Fruit fly (Drosophila melanogaster) whole organism, embryonic: ENCODE data around the gene CG7276.

Experiments used
- Atf3 ChIP-seq: fragments of 200-800 bp; sonication (Bioruptor generic); optimal IDR thresholded peaks from 3 replicates; lab custom pipeline; 2016; ENCODE audit warnings: missing biosample characterization, missing genetic modification characterization
- Bgb ChIP-seq: fragments of 200-800 bp; sonication (Bioruptor generic); IDR thresholded peaks from 2 replicates; pipeline ENCODE4 v1.3.6; 2022; ENCODE audit warnings: missing biosample characterization, missing genetic modification characterization; ENCODE audit not compliant: partially characterized antibody
- CG10274 ChIP-seq: fragments of 200-800 bp; sonication (Bioruptor generic); optimal IDR thresholded peaks from 3 replicates; lab custom pipeline; 2017; ENCODE audit warnings: missing biosample characterization, mild to moderate bottlenecking, missing genetic modification characterization
- CG12071 ChIP-seq: fragments of 200-800 bp; sonication (Bioruptor generic); optimal IDR thresholded peaks from 3 replicates; lab custom pipeline; 2018; ENCODE audit warnings: missing biosample characterization, mild to moderate bottlenecking, missing genetic modification characterization
- CG12659 ChIP-seq: fragments of 200-800 bp; sonication (Bioruptor generic); optimal IDR thresholded peaks from 3 replicates; lab custom pipeline; 2017; ENCODE audit warnings: mild to moderate bottlenecking, missing biosample characterization, missing genetic modification reagents, missing genetic modification characterization
- CG14014 ChIP-seq: fragments of 200-800 bp; sonication (Bioruptor generic); IDR thresholded peaks from 2 replicates; pipeline ENCODE4 v1.3.6; 2022; ENCODE audit warnings: missing biosample characterization, missing genetic modification characterization
- CG14965 ChIP-seq: fragments of 200-800 bp; sonication (Bioruptor generic); optimal IDR thresholded peaks from 2 replicates; lab custom pipeline; 2016; ENCODE audit warnings: missing biosample characterization, missing genetic modification characterization, borderline replicate concordance
- CG15479 ChIP-seq: fragments of 200-800 bp; sonication (Bioruptor generic); optimal IDR thresholded peaks from 3 replicates; lab custom pipeline; 2019; ENCODE audit warnings: missing biosample characterization, mild to moderate bottlenecking, missing genetic modification characterization, moderate library complexity
- CG16779 ChIP-seq: fragments of 200-800 bp; sonication (Bioruptor generic); IDR thresholded peaks from 2 replicates; pipeline ENCODE4 v1.3.6; 2022; ENCODE audit warnings: missing biosample characterization, missing genetic modification characterization
- CG17385 ChIP-seq: fragments of 200-800 bp; sonication (Bioruptor generic); optimal IDR thresholded peaks from 3 replicates; lab custom pipeline; 2018; ENCODE audit warnings: missing biosample characterization, mild to moderate bottlenecking, missing genetic modification characterization
- CG1832 ChIP-seq: fragments of 200-800 bp; sonication (Bioruptor generic); optimal IDR thresholded peaks from 2 replicates; lab custom pipeline; 2017; ENCODE audit warnings: missing biosample characterization, mild to moderate bottlenecking, missing genetic modification characterization, inconsistent platforms
- CG2875 ChIP-seq: fragments of 200-800 bp; sonication (Bioruptor generic); optimal IDR thresholded peaks from 2 replicates; lab custom pipeline; 2017; ENCODE audit warnings: missing biosample characterization, mild to moderate bottlenecking, missing genetic modification characterization, missing genetic modification reagents
- CG30431 ChIP-seq: fragments of 200-800 bp; sonication (Bioruptor generic); optimal IDR thresholded peaks from 2 replicates; lab custom pipeline; 2017; ENCODE audit warnings: missing biosample characterization, missing genetic modification characterization
- CG34376 ChIP-seq: fragments of 200-800 bp; sonication (Bioruptor generic); optimal IDR thresholded peaks from 2 replicates; lab custom pipeline; 2018; ENCODE audit warnings: missing biosample characterization, mild to moderate bottlenecking, missing genetic modification characterization
- CG4707 ChIP-seq: fragments of 200-800 bp; sonication (Bioruptor generic); optimal IDR thresholded peaks from 2 replicates; lab custom pipeline; 2018; ENCODE audit warnings: missing biosample characterization, mild to moderate bottlenecking, missing genetic modification characterization, moderate library complexity
- CG6654 ChIP-seq: fragments of 200-800 bp; sonication (Bioruptor generic); optimal IDR thresholded peaks from 2 replicates; lab custom pipeline; 2017; ENCODE audit warnings: missing biosample characterization, mild to moderate bottlenecking, missing genetic modification characterization
- CG6791 ChIP-seq: fragments of 200-800 bp; sonication (Bioruptor generic); IDR thresholded peaks from 3 replicates; pipeline ENCODE4 v1.3.6; 2022; ENCODE audit warnings: missing biosample characterization, missing genetic modification characterization; ENCODE audit not compliant: partially characterized antibody
- CG8478 ChIP-seq: fragments of >200 bp; optimal IDR thresholded peaks from 2 replicates; lab custom pipeline; 2018
- D ChIP-seq, 2 experiments: fragments of 200-800 bp in 1 of 2; fragments of >200 bp in 1 of 2; sonication (Bioruptor generic) in 1 of 2; optimal IDR thresholded peaks; 2 replicates in 1 of 2; 3 replicates in 1 of 2; lab custom pipeline; 2017; ENCODE audit warnings: mild to moderate bottlenecking in 1 of 2, missing biosample characterization in 1 of 2, missing genetic modification characterization in 1 of 2, missing genetic modification reagents in 1 of 2
- D19B ChIP-seq: fragments of 200-800 bp; sonication (Bioruptor generic); optimal IDR thresholded peaks from 2 replicates; lab custom pipeline; 2017; ENCODE audit warnings: missing biosample characterization, mild to moderate bottlenecking, missing genetic modification characterization
- Eip74EF ChIP-seq, 2 experiments: fragments of 200-800 bp in 1 of 2; fragments of >200 bp in 1 of 2; sonication (Bioruptor generic) in 1 of 2; optimal IDR thresholded peaks; 2 replicates each; lab custom pipeline; 2017 to 2019; ENCODE audit warnings: missing biosample characterization in 2 of 2, missing genetic modification characterization in 2 of 2, mild to moderate bottlenecking in 1 of 2, moderate library complexity in 1 of 2
- Ets97D ChIP-seq: fragments of 200-800 bp; sonication (Bioruptor generic); optimal IDR thresholded peaks from 3 replicates; lab custom pipeline; 2016; ENCODE audit warnings: missing biosample characterization, missing genetic modification characterization
- Hey ChIP-seq: fragments of 200-800 bp; sonication (Bioruptor generic); optimal IDR thresholded peaks from 3 replicates; lab custom pipeline; 2018; ENCODE audit warnings: missing biosample characterization, mild to moderate bottlenecking, missing genetic modification characterization
- Hsf ChIP-seq: fragments of 200-800 bp; sonication (Bioruptor generic); optimal IDR thresholded peaks from 3 replicates; lab custom pipeline; 2016; ENCODE audit warnings: missing biosample characterization, missing genetic modification characterization
- MESR4 ChIP-seq: fragments of 200-800 bp; sonication (Bioruptor generic); optimal IDR thresholded peaks from 2 replicates; lab custom pipeline; 2018; ENCODE audit warnings: missing biosample characterization, mild to moderate bottlenecking, missing genetic modification characterization, moderate library complexity
- Med ChIP-seq: fragments of 200-800 bp; sonication (Bioruptor generic); peaks from one replicate; lab custom pipeline; 2016; ENCODE audit warnings: missing biosample characterization, missing genetic modification characterization, mild to moderate bottlenecking, inconsistent platforms, moderate library complexity
- Xrp1 ChIP-seq: fragments of 200-800 bp; sonication (Bioruptor generic); IDR thresholded peaks from 2 replicates; pipeline ENCODE4 v1.3.6; 2022; ENCODE audit warnings: missing biosample characterization, missing genetic modification characterization
- aop ChIP-seq: fragments of 200-800 bp; sonication (Bioruptor generic); IDR thresholded peaks from 2 replicates; pipeline ENCODE4 v1.3.6; 2022; ENCODE audit warnings: missing biosample characterization, missing genetic modification characterization
- da ChIP-seq: fragments of 200-800 bp; sonication (Bioruptor generic); optimal IDR thresholded peaks from 2 replicates; lab custom pipeline; 2016; ENCODE audit warnings: missing biosample characterization, missing genetic modification characterization
- exex ChIP-seq: fragments of 200-800 bp; sonication (Bioruptor generic); optimal IDR thresholded peaks from 4 replicates; lab custom pipeline; 2018; ENCODE audit warnings: missing biosample characterization, mild to moderate bottlenecking, missing genetic modification characterization, moderate library complexity
- gsb-n ChIP-seq: fragments of 200-800 bp; sonication (Bioruptor generic); optimal IDR thresholded peaks from 3 replicates; lab custom pipeline; 2018; ENCODE audit warnings: missing biosample characterization, mild to moderate bottlenecking, missing genetic modification characterization
- ham ChIP-seq: fragments of 200-800 bp; sonication (Bioruptor generic); IDR thresholded peaks from 2 replicates; pipeline ENCODE4 v1.3.6; 2022; ENCODE audit warnings: missing biosample characterization, missing genetic modification characterization
- jumu ChIP-seq: fragments of 200-800 bp; sonication (Bioruptor generic); optimal IDR thresholded peaks from 3 replicates; lab custom pipeline; 2016; ENCODE audit warnings: missing biosample characterization, missing genetic modification characterization
- knrl ChIP-seq: fragments of 200-800 bp; sonication (Bioruptor generic); IDR thresholded peaks from 3 replicates; pipeline ENCODE4 v1.3.6; 2022; ENCODE audit warnings: missing biosample characterization, missing genetic modification characterization; ENCODE audit not compliant: partially characterized antibody
- odd ChIP-seq: fragments of 200-800 bp; sonication (Bioruptor generic); optimal IDR thresholded peaks from 2 replicates; lab custom pipeline; 2017; ENCODE audit warnings: missing biosample characterization, mild to moderate bottlenecking, missing genetic modification characterization
- pfk ChIP-seq: fragments of 200-800 bp; sonication (Bioruptor generic); optimal IDR thresholded peaks from 2 replicates; lab custom pipeline; 2018; ENCODE audit warnings: missing biosample characterization, mild to moderate bottlenecking, missing genetic modification characterization, moderate library complexity
- sens ChIP-seq: fragments of 200-800 bp; sonication (Bioruptor generic); peaks from one replicate; lab custom pipeline; 2016; ENCODE audit warnings: missing biosample characterization, missing genetic modification characterization
- toy ChIP-seq: fragments of 200-800 bp; sonication (Bioruptor generic); IDR thresholded peaks from 2 replicates; pipeline ENCODE4 v1.3.6; 2022; ENCODE audit warnings: missing biosample characterization, missing genetic modification characterization
- twi ChIP-seq: fragments of 200-800 bp; optimal IDR thresholded peaks from 2 replicates; lab custom pipeline; 2019; ENCODE audit warnings: missing biosample characterization, mild to moderate bottlenecking, missing genetic modification characterization, moderate library complexity
- vvl ChIP-seq: fragments of 200-800 bp; sonication (Bioruptor generic); IDR thresholded peaks from 2 replicates; pipeline ENCODE4 v1.3.6; 2022; ENCODE audit warnings: missing biosample characterization, missing genetic modification characterization

The CG7276 gene

dm6 chr3L:15531423-15532325 lies 33.7 kb downstream of the CG7276 start, which contains the start of gene CG43248 (continued):
- TF ChIP-seq CG8478 (no peak), CG12071 (GFP tag; lab: Kevin White, UChicago) (no peak), exex (tag; lab: Kevin White, UChicago) (peak; percentile 82), knrl (no peak), pfk (no peak), CG14014 (GFP tag; lab: Robert Waterston, UW) (no peak), da (GFP tag; lab: Kevin White, UChicago) (no peak), Hsf (GFP tag; lab: Kevin White, UChicago) (no peak), D19B (GFP tag; lab: Kevin White, UChicago) (no peak), CG10274 (GFP tag; lab: Kevin White, UChicago) (peak; percentile 61), Med (GFP tag; lab: Kevin White, UChicago) (peak; percentile 11), Hey (peak; percentile 21), CG6791 (no peak), CG6654 (GFP tag; lab: Kevin White, UChicago) (no peak), vvl (GFP tag; lab: Robert Waterston, UW) (peak; percentile 32; the same call in 1 of the 2 replicates), CG2875 (no peak), twi (tag; lab: Kevin White, UChicago) (peak; percentile 11), CG30431 (no peak), MESR4 (GFP tag; lab: Kevin White, UChicago) (no peak), Bgb (GFP tag; lab: Robert Waterston, UW) (no peak), CG4707 (no peak), Ets97D (GFP tag; lab: Kevin White, UChicago) (no peak), D (optimal IDR thresholded peaks at IDR 0.05; lab: Kevin White, UChicago) (no peak), D (GFP tag; optimal IDR thresholded peaks at IDR 0.05; lab: Kevin White, UChicago) (no peak), CG12659 (GFP tag; lab: Kevin White, UChicago) (no peak), aop (GFP tag; lab: Robert Waterston, UW) (no peak), odd (no peak), jumu (GFP tag; lab: Kevin White, UChicago) (no peak), CG15479 (GFP tag; lab: Kevin White, UChicago) (peak; percentile 42), CG1832 (GFP tag; lab: Kevin White, UChicago) (no peak), CG16779 (GFP tag; lab: Robert Waterston, UW) (no peak), gsb-n (tag; lab: Kevin White, UChicago) (no peak), CG14965 (GFP tag; lab: Kevin White, UChicago) (no peak), sens (GFP tag; lab: Kevin White, UChicago) (peak; percentile 77), CG34376 (GFP tag; lab: Kevin White, UChicago) (no peak), toy (GFP tag; lab: Robert Waterston, UW) (no peak), Eip74EF (GFP tag; optimal IDR thresholded peaks at IDR 0.05; lab: Kevin White, UChicago) (no peak), Atf3 (no peak), CG17385 (GFP tag; lab: Kevin White, UChicago) (no peak), ham (GFP tag; lab: Robert Waterston, UW) (no peak), Xrp1 (GFP tag; lab: Robert Waterston, UW) (no peak)
